Fruit fly (Drosophila melanogaster) whole organism, prepupa: ENCODE data around the gene CG34149.

Experiments
- Blimp-1 ChIP-seq: fragments of 200-800 bp; sonication (Bioruptor generic); optimal IDR thresholded peaks from 3 replicates; lab custom pipeline; 2017; ENCODE audit warnings: missing biosample characterization, missing genetic modification characterization, mild to moderate bottlenecking, moderate library complexity, missing genetic modification reagents
- CG10631 ChIP-seq: fragments of 200-800 bp; sonication (Bioruptor generic); optimal IDR thresholded peaks from 2 replicates; lab custom pipeline; 2016; ENCODE audit warnings: missing biosample characterization, missing genetic modification characterization
- CG10669 ChIP-seq: fragments of 200-800 bp; sonication (Bioruptor generic); optimal IDR thresholded peaks from 3 replicates; lab custom pipeline; 2018; ENCODE audit warnings: missing biosample characterization, mild to moderate bottlenecking, missing genetic modification characterization, moderate library complexity
- CG11294 ChIP-seq: fragments of 200-800 bp; sonication (Bioruptor generic); IDR thresholded peaks from 2 replicates; pipeline ENCODE4 v1.3.6; 2022; ENCODE audit warnings: missing biosample characterization, missing genetic modification characterization
- CG15336 ChIP-seq: fragments of 200-800 bp; sonication (Bioruptor generic); IDR thresholded peaks from 2 replicates; pipeline ENCODE4 v1.3.6; 2022; ENCODE audit warnings: missing biosample characterization, missing genetic modification characterization
- CG31627 ChIP-seq: fragments of 200-800 bp; sonication (Bioruptor generic); optimal IDR thresholded peaks from 3 replicates; lab custom pipeline; 2016; ENCODE audit warnings: missing biosample characterization, missing genetic modification characterization
- CG32006 ChIP-seq: fragments of 200-800 bp; sonication (Bioruptor generic); optimal IDR thresholded peaks from 3 replicates; lab custom pipeline; 2017; ENCODE audit warnings: missing biosample characterization, mild to moderate bottlenecking, missing genetic modification characterization
- CG34406 ChIP-seq: fragments of 200-800 bp; sonication (Bioruptor generic); optimal IDR thresholded peaks from 3 replicates; lab custom pipeline; 2016; ENCODE audit warnings: missing biosample characterization, missing genetic modification characterization
- CG3919 ChIP-seq: fragments of 200-800 bp; sonication (Bioruptor generic); optimal IDR thresholded peaks from 3 replicates; lab custom pipeline; 2016; ENCODE audit warnings: missing biosample characterization, missing genetic modification characterization
- CG4318 ChIP-seq: fragments of 200-800 bp; sonication (Bioruptor generic); optimal IDR thresholded peaks from 3 replicates; lab custom pipeline; 2017; ENCODE audit warnings: missing biosample characterization, mild to moderate bottlenecking, missing genetic modification characterization
- CG6163 ChIP-seq: fragments of 200-800 bp; sonication (Bioruptor generic); IDR thresholded peaks from 3 replicates; pipeline ENCODE4 v1.3.6; 2022; ENCODE audit warnings: missing biosample characterization, missing genetic modification characterization
- CG6276 ChIP-seq: fragments of 200-800 bp; sonication (Bioruptor generic); optimal IDR thresholded peaks from 2 replicates; lab custom pipeline; 2017; ENCODE audit warnings: missing biosample characterization, mild to moderate bottlenecking, missing genetic modification characterization
- CG6808 ChIP-seq: fragments of 200-800 bp; sonication (Bioruptor generic); optimal IDR thresholded peaks from 3 replicates; lab custom pipeline; 2017; ENCODE audit warnings: missing biosample characterization, missing genetic modification characterization, mild to moderate bottlenecking, moderate library complexity, missing genetic modification reagents
- CG7368 ChIP-seq: fragments of 200-800 bp; sonication (Bioruptor generic); optimal IDR thresholded peaks from 3 replicates; lab custom pipeline; 2016; ENCODE audit warnings: missing biosample characterization, missing genetic modification characterization
- CG8119 ChIP-seq: fragments of 200-800 bp; sonication (Bioruptor generic); IDR thresholded peaks from 3 replicates; pipeline ENCODE4 v1.3.6; 2022; ENCODE audit warnings: missing biosample characterization, missing genetic modification characterization
- CG8319 ChIP-seq: fragments of 200-800 bp; sonication (Bioruptor generic); optimal IDR thresholded peaks from 3 replicates; lab custom pipeline; 2016; ENCODE audit warnings: missing biosample characterization, missing genetic modification characterization
- CG9139 ChIP-seq: fragments of 200-800 bp; sonication (Bioruptor generic); optimal IDR thresholded peaks from 3 replicates; lab custom pipeline; 2017; ENCODE audit warnings: missing biosample characterization, mild to moderate bottlenecking, missing genetic modification characterization
- Eip75B ChIP-seq: fragments of 200-800 bp; sonication (Bioruptor generic); optimal IDR thresholded peaks from 3 replicates; lab custom pipeline; 2016; ENCODE audit warnings: missing biosample characterization, missing genetic modification characterization
- Eip78C ChIP-seq: fragments of 200-800 bp; sonication (Bioruptor generic); peaks from one replicate; lab custom pipeline; 2016; ENCODE audit warnings: missing biosample characterization, missing genetic modification characterization
- Ets21C ChIP-seq: fragments of 200-800 bp; sonication (Bioruptor generic); optimal IDR thresholded peaks from 3 replicates; lab custom pipeline; 2016; ENCODE audit warnings: missing biosample characterization, missing genetic modification characterization
- Ets96B ChIP-seq: fragments of 200-800 bp; optimal IDR thresholded peaks from 2 replicates; lab custom pipeline; 2019; ENCODE audit warnings: missing biosample characterization, mild to moderate bottlenecking, missing genetic modification characterization, moderate library complexity
- Gug ChIP-seq: fragments of 200-800 bp; sonication (Bioruptor generic); IDR thresholded peaks from 2 replicates; pipeline ENCODE4 v1.3.6; 2022; ENCODE audit warnings: missing biosample characterization, missing genetic modification characterization
- Hr39 ChIP-seq: fragments of 200-800 bp; sonication (Bioruptor generic); optimal IDR thresholded peaks from 2 replicates; lab custom pipeline; 2016; ENCODE audit warnings: missing biosample characterization, missing genetic modification characterization
- Hr4 ChIP-seq: fragments of 200-800 bp; sonication (Bioruptor generic); optimal IDR thresholded peaks from 3 replicates; lab custom pipeline; 2016; ENCODE audit warnings: missing biosample characterization, missing genetic modification characterization
- Lpt ChIP-seq: fragments of 200-800 bp; sonication (Bioruptor generic); optimal IDR thresholded peaks from 3 replicates; lab custom pipeline; 2016; ENCODE audit warnings: missing biosample characterization, missing genetic modification characterization
- OdsH ChIP-seq: fragments of 200-800 bp; sonication (Bioruptor generic); optimal IDR thresholded peaks from 3 replicates; lab custom pipeline; 2016; ENCODE audit warnings: missing biosample characterization, missing genetic modification characterization
- Smox ChIP-seq: fragments of 200-800 bp; sonication (Bioruptor generic); optimal IDR thresholded peaks from 3 replicates; lab custom pipeline; 2016; ENCODE audit warnings: missing biosample characterization, missing genetic modification characterization
- Sox102F ChIP-seq: fragments of 200-800 bp; sonication (Bioruptor generic); optimal IDR thresholded peaks from 2 replicates; lab custom pipeline; 2016; ENCODE audit warnings: missing biosample characterization, mild to moderate bottlenecking, missing genetic modification characterization
- Sox14 ChIP-seq: fragments of 200-800 bp; sonication (Bioruptor generic); optimal IDR thresholded peaks from 3 replicates; lab custom pipeline; 2016; ENCODE audit warnings: missing biosample characterization, missing genetic modification characterization
- achi ChIP-seq: fragments of 200-800 bp; sonication (Bioruptor generic); optimal IDR thresholded peaks from 3 replicates; lab custom pipeline; 2016; ENCODE audit warnings: missing biosample characterization, missing genetic modification characterization
- cyc ChIP-seq: fragments of 200-800 bp; sonication (Bioruptor generic); optimal IDR thresholded peaks from 3 replicates; lab custom pipeline; 2016; ENCODE audit warnings: missing biosample characterization, missing genetic modification characterization
- dac ChIP-seq: fragments of 200-800 bp; sonication (Bioruptor generic); optimal IDR thresholded peaks from 2 replicates; lab custom pipeline; 2017; ENCODE audit warnings: missing biosample characterization, mild to moderate bottlenecking, missing genetic modification characterization
- dsx ChIP-seq: fragments of 200-800 bp; optimal IDR thresholded peaks from 3 replicates; lab custom pipeline; 2019; ENCODE audit warnings: missing biosample characterization, mild to moderate bottlenecking, missing genetic modification characterization, moderate library complexity; ENCODE audit not compliant: poor library complexity, severe bottlenecking
- eg ChIP-seq: fragments of 200-800 bp; sonication (Bioruptor generic); IDR thresholded peaks from 3 replicates; pipeline ENCODE4 v1.3.6; 2022; ENCODE audit warnings: missing biosample characterization, missing genetic modification characterization
- fkh ChIP-seq: fragments of 200-800 bp; sonication (Bioruptor generic); optimal IDR thresholded peaks from 3 replicates; lab custom pipeline; 2017; ENCODE audit warnings: missing biosample characterization, mild to moderate bottlenecking, missing genetic modification characterization, moderate library complexity
- pdm3 ChIP-seq: fragments of 200-800 bp; sonication (Bioruptor generic); optimal IDR thresholded peaks from 3 replicates; lab custom pipeline; 2016; ENCODE audit warnings: missing biosample characterization, missing genetic modification characterization
- salr ChIP-seq, 2 experiments: fragments of 200-800 bp; sonication (Bioruptor generic); optimal IDR thresholded peaks; 3 replicates each; lab custom pipeline; 2016 to 2018; ENCODE audit warnings: missing biosample characterization in 2 of 2, missing genetic modification characterization in 2 of 2, mild to moderate bottlenecking in 1 of 2
- ss ChIP-seq, 2 experiments: fragments of 200-800 bp; sonication (Bioruptor generic); optimal IDR thresholded peaks; 2 replicates in 1 of 2; 3 replicates in 1 of 2; lab custom pipeline; 2017 to 2018; ENCODE audit warnings: mild to moderate bottlenecking in 2 of 2, missing biosample characterization in 2 of 2, missing genetic modification characterization in 2 of 2, moderate library complexity in 1 of 2
- svp ChIP-seq: fragments of 200-800 bp; sonication (Bioruptor generic); peaks from one replicate; lab custom pipeline; 2016; ENCODE audit warnings: missing biosample characterization, missing genetic modification characterization
- topi ChIP-seq: fragments of 200-800 bp; sonication (Bioruptor generic); optimal IDR thresholded peaks from 3 replicates; lab custom pipeline; 2016; ENCODE audit warnings: missing biosample characterization, missing genetic modification characterization
- vri ChIP-seq: fragments of 200-800 bp; sonication (Bioruptor generic); optimal IDR thresholded peaks from 3 replicates; lab custom pipeline; 2016; ENCODE audit warnings: missing biosample characterization, mild to moderate bottlenecking, missing genetic modification characterization

Gene CG34149

DNA sequence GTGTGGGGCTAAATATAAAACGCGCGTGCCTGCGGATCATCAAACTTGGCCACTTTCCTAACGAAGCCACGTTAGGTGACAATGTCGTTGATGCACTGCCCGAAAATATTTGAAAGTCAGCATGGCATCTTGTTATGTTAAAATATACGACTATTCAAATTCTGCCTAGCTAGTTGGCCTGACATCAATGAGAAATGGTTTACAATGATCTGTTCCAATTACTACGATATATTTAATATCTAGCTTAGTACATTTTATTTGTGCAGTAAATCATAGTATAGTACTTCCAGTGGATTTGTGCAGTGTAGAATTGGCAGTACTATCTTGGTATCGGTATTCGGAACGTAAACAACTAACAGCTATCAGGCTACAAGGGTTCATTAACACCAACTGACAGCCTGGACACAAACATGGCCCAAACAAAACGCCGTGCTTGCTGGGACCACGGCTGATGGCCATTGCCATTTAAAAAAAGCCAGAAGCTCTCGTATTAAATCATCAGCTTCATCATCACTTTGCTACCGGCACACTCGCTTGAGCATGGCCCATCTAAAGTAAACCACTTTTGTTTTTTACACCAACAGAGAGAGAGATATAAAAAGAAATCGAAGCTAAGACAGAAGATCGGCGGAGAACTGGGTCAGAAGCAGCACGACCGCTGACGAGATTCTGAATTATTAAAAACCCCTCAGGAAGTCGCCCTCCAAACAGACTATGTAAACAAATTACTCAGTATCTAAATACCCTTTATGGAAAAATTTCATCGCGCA lies 15.7 kb downstream of the CG34149 start:
- TF ChIP-seq achi (GFP tag; lab: Kevin White, UChicago) (peak; percentile 14), CG8119 (peak; percentile 41; the same call in 1 of the 3 replicates), Gug (GFP tag; lab: Robert Waterston, UW) (peak; percentile 31; the same call in 1 of the 2 replicates), Hr4 (GFP tag; lab: Kevin White, UChicago) (peak; percentile 45), Blimp-1 (GFP tag; lab: Kevin White, UChicago) (peak; percentile 27), CG7368 (no peak), CG6276 (GFP tag; lab: Kevin White, UChicago) (no peak), fkh (GFP tag; lab: Kevin White, UChicago) (no peak), Eip78C (GFP tag; lab: Kevin White, UChicago) (peak; percentile 73), pdm3 (GFP tag; lab: Kevin White, UChicago) (peak; percentile 18), dsx (GFP tag; lab: Kevin White, UChicago) (peak; percentile 5), Lpt (GFP tag; lab: Kevin White, UChicago) (peak; percentile 5), CG15336 (GFP tag; lab: Robert Waterston, UW) (0 out of 2 replicates have a peak, but pooled peaks have one; percentile 15), Sox102F (GFP tag; lab: Kevin White, UChicago) (no peak), salr (GFP tag; optimal IDR thresholded peaks at IDR 0.05; lab: Kevin White, UChicago) (no peak), topi (no peak), CG32006 (GFP tag; lab: Kevin White, UChicago) (peak; percentile 58), eg (no peak), CG3919 (GFP tag; lab: Kevin White, UChicago) (peak; percentile 19), CG4318 (GFP tag; lab: Kevin White, UChicago) (peak; percentile 27), Ets96B (tag; lab: Kevin White, UChicago) (no peak), CG6163 (0 out of 3 replicates have a peak, but pooled peaks have one; percentile 24)

dm6 chr3R:22396238-22396772 lies 16.4 kb downstream of the CG34149 start:
- TF ChIP-seq svp (GFP tag; lab: Kevin White, UChicago), result no peak
- peak; percentile 18 for TF ChIP-seq fkh (GFP tag; lab: Kevin White, UChicago)

DNA sequence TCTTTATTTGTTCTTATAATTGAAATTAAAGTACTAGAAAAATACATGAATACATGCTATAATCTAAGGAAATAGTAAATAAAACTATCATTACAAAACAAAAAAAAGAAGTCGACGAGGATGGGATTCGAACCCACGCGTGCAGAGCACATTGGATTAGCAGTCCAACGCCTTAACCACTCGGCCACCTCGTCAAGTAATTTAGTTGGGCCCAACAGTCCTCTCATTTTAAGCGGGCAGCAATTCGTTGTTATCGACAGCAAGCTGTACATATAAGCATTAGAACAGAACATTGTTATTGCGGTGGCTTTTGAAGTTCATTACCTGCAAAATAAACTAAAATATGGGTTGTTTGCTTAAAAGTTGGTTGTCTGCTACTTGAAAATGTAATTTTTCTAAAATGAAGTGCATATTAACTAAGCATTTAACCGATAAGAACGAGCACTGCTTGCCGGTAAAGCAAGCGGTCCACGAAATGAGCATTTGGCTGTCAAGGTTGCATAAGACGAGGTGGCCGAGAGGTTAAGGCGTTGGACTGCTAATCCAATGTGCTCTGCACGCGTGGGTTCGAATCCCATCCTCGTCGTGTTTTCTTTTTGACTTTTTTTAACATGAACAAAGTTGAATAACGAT lies 17.3 kb downstream of the CG34149 start:
- peak; percentile 69 for TF ChIP-seq Eip78C (GFP tag; lab: Kevin White, UChicago)
- no peak for TF ChIP-seq CG34406
- TF ChIP-seq vri (GFP tag; lab: Kevin White, UChicago), result peak; percentile 93
- TF ChIP-seq, all 60 proteins: peak for 2

DNA sequence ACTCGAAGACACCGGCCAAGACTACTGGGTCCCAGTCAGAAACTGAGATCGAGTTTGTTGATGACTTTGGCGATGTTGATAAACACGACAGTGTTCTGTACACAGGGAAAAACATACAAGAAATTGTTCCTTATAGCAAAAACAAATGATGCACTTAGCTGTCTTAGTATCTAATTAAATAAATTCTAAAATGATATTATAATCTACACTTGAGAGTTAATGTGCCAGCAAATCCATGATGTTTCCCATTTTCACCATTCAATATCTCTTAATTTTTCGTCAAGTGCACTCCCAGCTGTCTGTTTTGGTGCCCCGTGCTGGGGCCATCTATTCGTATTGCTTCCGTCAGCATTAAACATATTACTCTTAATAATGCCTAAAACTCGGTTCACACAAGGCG lies 20.3 kb downstream of the CG34149 start:
- TF ChIP-seq vri (GFP tag; lab: Kevin White, UChicago) (no peak), CG34406 (no peak), CG6163 (no peak; the same call in none of the 3 replicates), Eip75B (no peak), Sox14 (GFP tag; lab: Kevin White, UChicago) (no peak), dsx (GFP tag; lab: Kevin White, UChicago) (peak; percentile 5), CG4318 (GFP tag; lab: Kevin White, UChicago) (peak; percentile 53), Hr39 (GFP tag; lab: Kevin White, UChicago) (no peak), CG6808 (no peak), CG9139 (GFP tag; lab: Kevin White, UChicago) (no peak), CG3919 (GFP tag; lab: Kevin White, UChicago) (no peak), cyc (GFP tag; lab: Kevin White, UChicago) (no peak), CG8119 (peak; percentile 64), CG8319 (peak; percentile 1), ss (GFP tag; optimal IDR thresholded peaks at IDR 0.05; lab: Kevin White, UChicago) (no peak), CG11294 (GFP tag; lab: Robert Waterston, UW) (no peak), Ets21C (GFP tag; lab: Kevin White, UChicago) (no peak), pdm3 (GFP tag; lab: Kevin White, UChicago) (peak; percentile 44), CG10631 (GFP tag; lab: Kevin White, UChicago) (peak; percentile 47), OdsH (GFP tag; lab: Kevin White, UChicago) (no peak), CG10669 (GFP tag; lab: Kevin White, UChicago) (no peak), dac (GFP tag; lab: Kevin White, UChicago) (no peak), CG7368 (peak; percentile 8), CG31627 (GFP tag; lab: Kevin White, UChicago) (no peak), Smox (GFP tag; lab: Kevin White, UChicago) (no peak), Ets96B (tag; lab: Kevin White, UChicago) (peak; percentile 38)
